Worm (Caenorhabditis elegans) whole organism, young adult: Measurements from ENCODE around the gene taf-7.2.

Experiments
- B0035.1 ChIP-seq: sonication (generic microtip); optimal IDR thresholded peaks from 2 replicates; lab custom pipeline; 2016; ENCODE audit warnings: missing genetic modification characterization, mild to moderate bottlenecking, missing compliant biosample characterization, missing genotype, missing genetic modification reagents
- B0336.3 ChIP-seq: fragments of 200-800 bp; sonication (Bioruptor generic); IDR thresholded peaks from 2 replicates; pipeline ENCODE4 v1.3.6; 2022; ENCODE audit warnings: missing genetic modification characterization, missing compliant biosample characterization
- F22D6.2 ChIP-seq: sonication (generic microtip); optimal IDR thresholded peaks from 2 replicates; lab custom pipeline; 2016; ENCODE audit warnings: mild to moderate bottlenecking, missing genetic modification characterization, missing compliant biosample characterization
- F49E8.2 ChIP-seq: sonication (generic microtip); optimal IDR thresholded peaks from 3 replicates; lab custom pipeline; 2017; ENCODE audit warnings: missing genetic modification characterization, mild to moderate bottlenecking, missing compliant biosample characterization, antibody characterized with exemption, moderate library complexity; ENCODE audit not compliant: insufficient read depth
- T07F8.4 ChIP-seq: sonication (generic microtip); optimal IDR thresholded peaks from 2 replicates; lab custom pipeline; 2016; ENCODE audit warnings: mild to moderate bottlenecking, missing genetic modification characterization, moderate library complexity, missing compliant biosample characterization
- Y67H2A.10 ChIP-seq: fragments of 200-800 bp; sonication (Bioruptor generic); conservative IDR thresholded peaks from 2 replicates; pipeline ENCODE4 v1.3.6; 2022; ENCODE audit warnings: missing genetic modification reagents, missing genetic modification characterization, missing compliant biosample characterization
- Y79H2A.3 ChIP-seq: fragments of 200-800 bp; sonication (Bioruptor generic); conservative IDR thresholded peaks from 2 replicates; pipeline ENCODE4 v1.3.6; 2022; ENCODE audit warnings: missing genetic modification reagents, missing genetic modification characterization, missing compliant biosample characterization
- Y95B8A.8 ChIP-seq: fragments of 200-800 bp; sonication (Bioruptor generic); IDR thresholded peaks from 2 replicates; pipeline ENCODE4 v1.3.6; 2022; ENCODE audit warnings: missing genetic modification reagents, missing genetic modification characterization, missing compliant biosample characterization
- aptf-2 ChIP-seq: fragments of 200-800 bp; sonication (Bioruptor generic); conservative IDR thresholded peaks from 2 replicates; pipeline ENCODE4 v1.3.6; 2022; ENCODE audit warnings: missing genetic modification reagents, missing genetic modification characterization, missing compliant biosample characterization
- atf-7 ChIP-seq: sonication (generic microtip); optimal IDR thresholded peaks from 2 replicates; lab custom pipeline; 2017; ENCODE audit warnings: mild to moderate bottlenecking, missing genetic modification characterization, missing compliant biosample characterization
- attf-3 ChIP-seq: fragments of 200-800 bp; sonication (Bioruptor generic); conservative IDR thresholded peaks from 2 replicates; pipeline ENCODE4 v1.3.6; 2022; ENCODE audit warnings: missing genetic modification reagents, missing genetic modification characterization, missing compliant biosample characterization
- attf-6 ChIP-seq: fragments of 200-800 bp; sonication (Bioruptor generic); IDR thresholded peaks from 2 replicates; pipeline ENCODE4 v1.3.6; 2022; ENCODE audit warnings: missing genetic modification reagents, missing genetic modification characterization, missing compliant biosample characterization
- ceh-58 ChIP-seq: fragments of 200-800 bp; sonication (Bioruptor generic); IDR thresholded peaks from 2 replicates; pipeline ENCODE4 v1.3.6; 2022; ENCODE audit warnings: missing genetic modification characterization, missing compliant biosample characterization
- ceh-91 ChIP-seq: fragments of 200-800 bp; sonication (Bioruptor generic); IDR thresholded peaks from 2 replicates; pipeline ENCODE4 v1.3.6; 2022; ENCODE audit warnings: missing genetic modification reagents, missing genetic modification characterization, missing compliant biosample characterization
- chd-7 ChIP-seq: sonication (generic microtip); optimal IDR thresholded peaks from 2 replicates; lab custom pipeline; 2016; ENCODE audit warnings: mild to moderate bottlenecking, missing genetic modification characterization, moderate library complexity, missing compliant biosample characterization
- die-1 ChIP-seq: sonication (generic microtip); optimal IDR thresholded peaks from 2 replicates; lab custom pipeline; 2016; ENCODE audit warnings: missing genotype, mild to moderate bottlenecking, missing genetic modification characterization, missing compliant biosample characterization
- dpl-1 ChIP-seq: fragments of 150-350 bp; optimal IDR thresholded peaks from 2 replicates; lab custom pipeline; 2014; ENCODE audit warnings: missing biosample characterization, missing genetic modification reagents, missing genetic modification characterization
- egl-18 ChIP-seq: fragments of 200-800 bp; sonication (Bioruptor generic); IDR thresholded peaks from 2 replicates; pipeline ENCODE4 v1.3.6; 2022; ENCODE audit warnings: missing genetic modification reagents, missing genetic modification characterization, missing compliant biosample characterization
- egl-44 ChIP-seq: fragments of 200-800 bp; sonication (Bioruptor generic); IDR thresholded peaks from 2 replicates; pipeline ENCODE4 v1.3.6; 2022; ENCODE audit warnings: missing genetic modification reagents, missing genetic modification characterization, missing compliant biosample characterization
- egrh-3 ChIP-seq: fragments of 200-800 bp; sonication (Bioruptor generic); IDR thresholded peaks from 2 replicates; pipeline ENCODE4 v1.3.6; 2022; ENCODE audit warnings: missing genetic modification reagents, missing genetic modification characterization, missing compliant biosample characterization
- ekl-4 ChIP-seq: fragments of 200-800 bp; sonication (Bioruptor generic); IDR thresholded peaks from 2 replicates; pipeline ENCODE4 v1.3.6; 2022; ENCODE audit warnings: missing genetic modification reagents, missing genetic modification characterization, missing compliant biosample characterization
- fkh-3 ChIP-seq: sonication (generic microtip); optimal IDR thresholded peaks from 2 replicates; lab custom pipeline; 2016; ENCODE audit warnings: mild to moderate bottlenecking, missing genetic modification characterization, missing compliant biosample characterization
- hmg-1.2 ChIP-seq: fragments of 200-800 bp; sonication (Bioruptor generic); IDR thresholded peaks from 2 replicates; pipeline ENCODE4 v1.3.6; 2022; ENCODE audit warnings: missing genetic modification reagents, missing genetic modification characterization, missing compliant biosample characterization
- hrde-1 ChIP-seq: sonication (generic microtip); optimal IDR thresholded peaks from 2 replicates; lab custom pipeline; 2016; ENCODE audit warnings: missing genetic modification characterization, mild to moderate bottlenecking, missing compliant biosample characterization, moderate library complexity, missing genotype, missing genetic modification reagents, borderline replicate concordance
- lin-26 ChIP-seq: fragments of 200-800 bp; sonication (Bioruptor generic); IDR thresholded peaks from 2 replicates; pipeline ENCODE4 v1.3.6; 2022; ENCODE audit warnings: missing genetic modification reagents, missing genetic modification characterization, missing compliant biosample characterization
- lin-35 ChIP-seq, 3 experiments: fragments of 150-350 bp in 2 of 3; sonication (generic microtip) in 1 of 3; optimal IDR thresholded peaks; 2 replicates each; lab custom pipeline; 2014 to 2018; ENCODE audit warnings: missing biosample characterization in 3 of 3, missing genetic modification characterization in 3 of 3, missing genetic modification reagents in 3 of 3
- lsy-27 ChIP-seq: sonication (generic microtip); optimal IDR thresholded peaks from 2 replicates; lab custom pipeline; 2017; ENCODE audit warnings: missing genetic modification characterization, mild to moderate bottlenecking, missing compliant biosample characterization, antibody characterized with exemption, missing genotype, borderline replicate concordance; ENCODE audit not compliant: insufficient read depth
- madf-10 ChIP-seq: sonication (generic microtip); optimal IDR thresholded peaks from 2 replicates; lab custom pipeline; 2016; ENCODE audit warnings: mild to moderate bottlenecking, missing genetic modification characterization, missing compliant biosample characterization
- madf-8 ChIP-seq: fragments of 200-800 bp; sonication (Bioruptor generic); conservative IDR thresholded peaks from 2 replicates; pipeline ENCODE4 v1.3.6; 2022; ENCODE audit warnings: missing genetic modification reagents, missing genetic modification characterization, missing compliant biosample characterization
- nfya-1 ChIP-seq: sonication (generic microtip); optimal IDR thresholded peaks from 2 replicates; lab custom pipeline; 2017; ENCODE audit warnings: antibody characterized with exemption, missing compliant biosample characterization, missing genetic modification characterization, borderline replicate concordance; ENCODE audit not compliant: insufficient read depth
- rcor-1 ChIP-seq: fragments of 200-800 bp; sonication (Bioruptor generic); IDR thresholded peaks from 2 replicates; pipeline ENCODE4 v1.3.6; 2022; ENCODE audit warnings: missing genetic modification reagents, missing genetic modification characterization, missing compliant biosample characterization
- rec-8 ChIP-seq, 2 experiments: sonication (generic microtip); optimal IDR thresholded peaks; 2 replicates each; lab custom pipeline; 2016; ENCODE audit warnings: mild to moderate bottlenecking in 2 of 2, missing genetic modification characterization in 2 of 2, missing genetic modification reagents in 2 of 2, missing genotype in 2 of 2, missing biosample characterization in 1 of 2, missing compliant biosample characterization in 1 of 2, moderate library complexity in 1 of 2
- sdz-38 ChIP-seq: sonication (generic microtip); optimal IDR thresholded peaks from 2 replicates; lab custom pipeline; 2016; ENCODE audit warnings: missing genotype, missing genetic modification characterization, missing compliant biosample characterization
- snpc-3.4 ChIP-seq: sonication (generic microtip); optimal IDR thresholded peaks from 2 replicates; lab custom pipeline; 2017; ENCODE audit warnings: missing genetic modification characterization, mild to moderate bottlenecking, missing compliant biosample characterization, antibody characterized with exemption, moderate library complexity, missing genotype, missing genetic modification reagents
- snpc-4 ChIP-seq, 5 experiments: fragments of 150-350 bp in 1 of 5; sonication (generic microtip) in 4 of 5; optimal IDR thresholded peaks; 2 replicates each; lab custom pipeline; 2014 to 2018; ENCODE audit warnings: missing genetic modification characterization in 5 of 5, missing biosample characterization in 3 of 5, antibody characterized with exemption in 2 of 5, mild to moderate bottlenecking in 2 of 5, missing compliant biosample characterization in 2 of 5, missing genotype in 2 of 5, moderate library complexity in 2 of 5, missing genetic modification reagents in 1 of 5
- tbp1 ChIP-seq: fragments of 200-800 bp; sonication (Bioruptor generic); optimal IDR thresholded peaks from 2 replicates; lab custom pipeline; 2018; ENCODE audit warnings: mild to moderate bottlenecking, missing genetic modification characterization, missing compliant biosample characterization
- tbx-9 ChIP-seq: sonication (generic microtip); optimal IDR thresholded peaks from 2 replicates; lab custom pipeline; 2016; ENCODE audit warnings: borderline replicate concordance, missing genetic modification characterization, inconsistent platforms, missing compliant biosample characterization
- tlf-1 ChIP-seq: fragments of 200-800 bp; sonication (Bioruptor generic); optimal IDR thresholded peaks from 2 replicates; lab custom pipeline; 2018; ENCODE audit warnings: mild to moderate bottlenecking, missing genetic modification characterization, missing compliant biosample characterization
- xnd-1 ChIP-seq: sonication (generic microtip); optimal IDR thresholded peaks from 2 replicates; lab custom pipeline; 2016; ENCODE audit warnings: missing genotype, missing genetic modification reagents, missing genetic modification characterization, missing compliant biosample characterization

The taf-7.2 gene

ce11 chrIII:12703237-12703636, 30.0 kb upstream of the taf-7.2 start:
- TF ChIP-seq atf-7 (tag; lab: Kevin White, UChicago) (no peak), Y67H2A.10 (GFP tag; lab: Robert Waterston, UW) (no peak), attf-6 (GFP tag; lab: Robert Waterston, UW) (no peak), rec-8 (tag; optimal IDR thresholded peaks at IDR 0.05; lab: Kevin White, UChicago) (no peak), egl-44 (GFP tag; lab: Robert Waterston, UW) (no peak), chd-7 (tag; lab: Kevin White, UChicago) (no peak)
- TF ChIP-seq, all 124 proteins: peak for 0

- TF ChIP-seq attf-3 (no peak), tbx-9 (tag; lab: Kevin White, UChicago) (no peak), sdz-38 (tag; lab: Kevin White, UChicago) (no peak), B0035.1 (tag; lab: Kevin White, UChicago) (no peak), die-1 (tag; lab: Kevin White, UChicago) (no peak), fkh-3 (no peak), madf-10 (tag; lab: Kevin White, UChicago) (no peak), F49E8.2 (tag; lab: Kevin White, UChicago) (no peak), rcor-1 (GFP tag; lab: Robert Waterston, UW) (no peak), ekl-4 (GFP tag; lab: Robert Waterston, UW) (no peak), attf-6 (GFP tag; lab: Robert Waterston, UW) (no peak), ceh-58 (no peak), egl-18 (GFP tag; lab: Robert Waterston, UW) (no peak), egrh-3 (GFP tag; lab: Robert Waterston, UW) (no peak)
- TF ChIP-seq, all 124 proteins: peak for 0
Measured at ce11 chrIII:12702375-12702774, 29.2 kb upstream of the taf-7.2 start.

- TF ChIP-seq tbp1 (GFP tag; lab: Kevin White, UChicago): no peak
- TF ChIP-seq, all 124 proteins: peak for 0
Measured at ce11 chrIII:12699194-12699593, 26.0 kb upstream of the taf-7.2 start, which contains the start of gene sas-1. Gene sas-1, plus strand, starts transcription at chrIII:12699494.

- TF ChIP-seq attf-3 (no peak), aptf-2 (no peak), T07F8.4 (tag; lab: Kevin White, UChicago) (no peak), madf-8 (GFP tag; lab: Robert Waterston, UW) (no peak), lin-26 (GFP tag; lab: Robert Waterston, UW) (no peak), snpc-4 (GFP tag; optimal IDR thresholded peaks at IDR 0.05; lab: Kevin White, UChicago) (no peak), snpc-4 (tag; optimal IDR thresholded peaks at IDR 0.05; lab: Kevin White, UChicago) (no peak), Y79H2A.3 (no peak), atf-7 (tag; lab: Kevin White, UChicago) (no peak), dpl-1 (GFP tag; lab: Kevin White, UChicago) (no peak)
Measured at ce11 chrIII:12697591-12697990, 24.4 kb upstream of the taf-7.2 start.

ce11 chrIII:12687872-12688375, 14.7 kb upstream of the taf-7.2 start, which contains the start of the genes rsp-3 and spin-4:
Gene rsp-3, minus strand, starts transcription at chrIII:12687922.
Gene spin-4, plus strand, starts transcription at chrIII:12688318.
- TF ChIP-seq fkh-3 (no peak), lin-35 (GFP tag; optimal IDR thresholded peaks at IDR 0.05; lab: Kevin White, UChicago) (peak in 1 of 3 experiments; percentile 89), lsy-27 (tag; lab: Kevin White, UChicago) (no peak), Y67H2A.10 (GFP tag; lab: Robert Waterston, UW) (peak; percentile 58; the same call in 1 of the 2 replicates), madf-8 (GFP tag; lab: Robert Waterston, UW) (peak; percentile 40; the same call in 1 of the 2 replicates), nfya-1 (no peak), B0035.1 (tag; lab: Kevin White, UChicago) (no peak), Y95B8A.8 (GFP tag; lab: Robert Waterston, UW) (no peak), tlf-1 (GFP tag; lab: Kevin White, UChicago) (peak; percentile 8), ceh-91 (peak; percentile 61), hrde-1 (tag; lab: Kevin White, UChicago) (no peak), hmg-1.2 (peak; percentile 44; the same call in 1 of the 2 replicates), xnd-1 (tag; lab: Kevin White, UChicago) (no peak), B0336.3 (GFP tag; lab: Robert Waterston, UW) (no peak), snpc-3.4 (tag; lab: Kevin White, UChicago) (peak; percentile 66), F22D6.2 (tag; lab: Kevin White, UChicago) (no peak)
